Fruit fly (Drosophila melanogaster) whole organism, pupa: ENCODE measurements around the gene DCAF12.

Experiments
- CG10348 ChIP-seq: fragments of 200-800 bp; sonication (Bioruptor generic); IDR thresholded peaks from 2 replicates; pipeline ENCODE4 v1.3.6; 2022; ENCODE audit warnings: missing biosample characterization, missing genetic modification characterization
- CG14655 ChIP-seq: fragments of 200-800 bp; sonication (Bioruptor generic); optimal IDR thresholded peaks from 3 replicates; lab custom pipeline; 2017; ENCODE audit warnings: mild to moderate bottlenecking, missing biosample characterization, missing genetic modification reagents, missing genetic modification characterization
- CG15710 ChIP-seq: fragments of 200-800 bp; sonication (Bioruptor generic); optimal IDR thresholded peaks from 2 replicates; lab custom pipeline; 2018; ENCODE audit warnings: missing biosample characterization, mild to moderate bottlenecking, missing genetic modification characterization, moderate library complexity
- CG9948 ChIP-seq: fragments of 200-800 bp; sonication (Bioruptor generic); optimal IDR thresholded peaks from 2 replicates; lab custom pipeline; 2018; ENCODE audit warnings: missing biosample characterization, mild to moderate bottlenecking, missing genetic modification characterization, moderate library complexity
- EcR ChIP-seq: fragments of 200-800 bp; sonication (Bioruptor generic); optimal IDR thresholded peaks from 3 replicates; lab custom pipeline; 2019; ENCODE audit warnings: missing biosample characterization, missing genetic modification characterization, mild to moderate bottlenecking, moderate library complexity, missing genetic modification reagents
- Ets98B ChIP-seq: fragments of 200-800 bp; sonication (Bioruptor generic); IDR thresholded peaks from 2 replicates; pipeline ENCODE4 v1.3.6; 2022; ENCODE audit warnings: missing biosample characterization, missing genetic modification characterization

- no peak for TF ChIP-seq CG15710 (tag; lab: Kevin White, UChicago)
- TF ChIP-seq CG10348 (GFP tag; lab: Robert Waterston, UW): no peak
- no peak for TF ChIP-seq EcR
- no peak for TF ChIP-seq CG14655 (GFP tag; lab: Kevin White, UChicago)
- no peak for TF ChIP-seq CG9948 (tag; lab: Kevin White, UChicago)
- TF ChIP-seq Ets98B: no peak
These were observed 23.4 kb upstream of the DCAF12 start, which contains the start of gene CG14736 for dm6 chr3R:12040228-12040627.
